Fruit fly (Drosophila melanogaster): ENCODE data around the gene CG6321.
A peak's percentile ranks its signal among the peaks of the same experiment; 100 is the strongest.

Gene CG6321

dm6 chr3L:11033327-11033975 lies 27.6 kb downstream of the CG6321 start:
- peak; percentile 70 for TF ChIP-seq OdsH (GFP tag; optimal IDR thresholded peaks at IDR 0.05)
- TF ChIP-seq psq (GFP tag; optimal IDR thresholded peaks at IDR 0.05) = peak; percentile 61
- peak; percentile 71 for TF ChIP-seq br (GFP tag; optimal IDR thresholded peaks at IDR 0.05)
- TF ChIP-seq brk (GFP tag; optimal IDR thresholded peaks at IDR 0.05) = peak; percentile 72
- no peak for TF ChIP-seq Dif (GFP tag; optimal IDR thresholded peaks at IDR 0.05; ENCODE audit: partially characterized antibody)
- TF ChIP-seq Rel (GFP tag; optimal IDR thresholded peaks at IDR 0.05) = no peak
- peak; percentile 6 for TF ChIP-seq Rel (tag; optimal IDR thresholded peaks at IDR 0.05)
- TF ChIP-seq Hnf4 (GFP tag; optimal IDR thresholded peaks at IDR 0.05) = peak; percentile 62
- peak; percentile 76 for TF ChIP-seq HLH106 (tag; optimal IDR thresholded peaks at IDR 0.05)
- TF ChIP-seq fru (GFP tag; optimal IDR thresholded peaks at IDR 0.05) = peak; percentile 78
- TF ChIP-seq sage (GFP tag; optimal IDR thresholded peaks at IDR 0.05) = peak; percentile 51
- TF ChIP-seq Hr78 (GFP tag; optimal IDR thresholded peaks at IDR 0.05) = no peak
- TF ChIP-seq CG9705 (GFP tag; optimal IDR thresholded peaks at IDR 0.05) = peak; percentile 12
- peak; percentile 18 for TF ChIP-seq Jra (GFP tag; optimal IDR thresholded peaks at IDR 0.05)
- TF ChIP-seq Abd-B (GFP tag; optimal IDR thresholded peaks at IDR 0.05) = no peak
- TF ChIP-seq ey (GFP tag; optimal IDR thresholded peaks at IDR 0.05) = peak; percentile 57
- TF ChIP-seq Hr83 (GFP tag; optimal IDR thresholded peaks at IDR 0.05; ENCODE audit: poor library complexity, severe bottlenecking) = peak; percentile 20
- TF ChIP-seq foxo (GFP tag; optimal IDR thresholded peaks at IDR 0.05) = peak in 1 of 2 experiments; percentile 72
- TF ChIP-seq Vsx2 (GFP tag; optimal IDR thresholded peaks at IDR 0.05; ENCODE audit: partially characterized antibody) = no peak
- peak; percentile 72 for TF ChIP-seq woc (GFP tag; optimal IDR thresholded peaks at IDR 0.05)
- no peak for TF ChIP-seq CrebA (GFP tag; optimal IDR thresholded peaks at IDR 0.05; ENCODE audit: borderline replicate concordance)
- TF ChIP-seq h (GFP tag; optimal IDR thresholded peaks at IDR 0.05) = peak; percentile 83
- peak; percentile 75 for TF ChIP-seq rgr (GFP tag; optimal IDR thresholded peaks at IDR 0.05)
- TF ChIP-seq Sp1 (GFP tag; optimal IDR thresholded peaks at IDR 0.05) = peak; percentile 79
- TF ChIP-seq dmrt93B (GFP tag; optimal IDR thresholded peaks at IDR 0.05) = peak; percentile 32
- no peak for TF ChIP-seq N (GFP tag; optimal IDR thresholded peaks at IDR 0.05)

DNA sequence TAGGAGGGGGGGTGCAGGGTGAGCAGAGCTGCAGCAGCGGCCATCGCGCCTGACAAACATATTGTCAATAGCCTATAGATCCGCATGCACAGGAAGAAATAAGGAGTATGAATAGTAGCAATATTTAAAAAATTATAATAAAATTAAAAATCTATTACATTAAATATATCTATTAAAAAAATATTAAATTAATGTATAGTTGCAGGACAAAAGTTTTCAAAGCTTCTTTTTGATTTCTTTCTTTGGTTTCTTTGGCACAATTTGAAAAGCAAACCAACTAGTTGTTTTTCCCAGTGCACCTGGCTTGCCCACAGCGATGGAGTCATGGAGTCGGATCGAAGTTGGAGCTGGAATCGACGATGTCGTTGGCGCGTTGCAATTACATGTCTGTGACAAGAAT lies 29.2 kb downstream of the CG6321 start:
- TF ChIP-seq N (GFP tag; optimal IDR thresholded peaks at IDR 0.05) (no peak), woc (GFP tag; optimal IDR thresholded peaks at IDR 0.05) (no peak), Vsx2 (GFP tag; optimal IDR thresholded peaks at IDR 0.05; ENCODE audit: partially characterized antibody) (no peak), sv (GFP tag; optimal IDR thresholded peaks at IDR 0.05) (no peak), CrebA (GFP tag; optimal IDR thresholded peaks at IDR 0.05; ENCODE audit: borderline replicate concordance) (no peak), foxo (GFP tag; optimal IDR thresholded peaks at IDR 0.05) (peak in 1 of 2 experiments; percentile 11), CG9705 (GFP tag; optimal IDR thresholded peaks at IDR 0.05) (no peak), GATAd (GFP tag; optimal IDR thresholded peaks at IDR 0.05) (no peak), HLH106 (tag; optimal IDR thresholded peaks at IDR 0.05) (peak; percentile 6)

DNA sequence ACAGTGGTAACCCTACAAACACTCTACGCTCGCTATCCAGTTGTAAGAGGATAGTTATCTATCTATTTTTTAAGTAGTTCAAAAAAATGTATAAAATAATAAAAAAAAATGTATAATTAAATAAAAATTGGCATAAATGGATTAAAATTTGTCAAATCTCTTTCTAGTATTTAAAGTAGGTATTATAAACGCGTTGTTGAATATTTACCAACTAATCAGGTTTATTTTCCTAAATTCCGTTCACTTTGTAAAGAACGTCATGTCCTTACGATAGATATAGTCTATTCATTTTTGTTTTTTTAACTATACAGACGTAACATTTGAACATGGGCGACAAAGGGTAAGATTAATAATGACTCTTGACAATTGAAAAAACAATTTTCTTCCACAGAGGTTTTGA lies 33.7 kb downstream of the CG6321 start, which contains the start of gene CG32081:
TSS of gene CG32081 (plus strand) at position 301 of the 400 bp plus-strand sequence.
- TF ChIP-seq Vsx2 (GFP tag; optimal IDR thresholded peaks at IDR 0.05; ENCODE audit: partially characterized antibody) = no peak
- no peak for TF ChIP-seq h (GFP tag; optimal IDR thresholded peaks at IDR 0.05)
- no peak for TF ChIP-seq pan (optimal IDR thresholded peaks at IDR 0.05)
- TF ChIP-seq Sp1 (GFP tag; optimal IDR thresholded peaks at IDR 0.05) = no peak
- TF ChIP-seq N (GFP tag; optimal IDR thresholded peaks at IDR 0.05) = no peak
- no peak for TF ChIP-seq jim (GFP tag; optimal IDR thresholded peaks at IDR 0.05)
- TF ChIP-seq psq (GFP tag; optimal IDR thresholded peaks at IDR 0.05) = no peak
- no peak for TF ChIP-seq foxo (GFP tag; optimal IDR thresholded peaks at IDR 0.05)
- no peak for TF ChIP-seq brk (GFP tag; optimal IDR thresholded peaks at IDR 0.05)

- TF ChIP-seq usp (GFP tag; optimal IDR thresholded peaks at IDR 0.05) = no peak
- TF ChIP-seq dmrt93B (GFP tag; optimal IDR thresholded peaks at IDR 0.05) = no peak
- no peak for TF ChIP-seq foxo (GFP tag; optimal IDR thresholded peaks at IDR 0.05)
- TF ChIP-seq sage (GFP tag; optimal IDR thresholded peaks at IDR 0.05) = no peak
- TF ChIP-seq sv (GFP tag; optimal IDR thresholded peaks at IDR 0.05) = no peak
- TF ChIP-seq brk (GFP tag; optimal IDR thresholded peaks at IDR 0.05) = no peak
- no peak for TF ChIP-seq Mio (GFP tag; optimal IDR thresholded peaks at IDR 0.05)
- no peak for TF ChIP-seq woc (GFP tag; optimal IDR thresholded peaks at IDR 0.05)
- no peak for TF ChIP-seq Vsx2 (GFP tag; optimal IDR thresholded peaks at IDR 0.05; ENCODE audit: partially characterized antibody)
- TF ChIP-seq HLH106 (tag; optimal IDR thresholded peaks at IDR 0.05) = no peak
- no peak for TF ChIP-seq Dfd (GFP tag; optimal IDR thresholded peaks at IDR 0.05)
- TF ChIP-seq Dif (GFP tag; optimal IDR thresholded peaks at IDR 0.05; ENCODE audit: partially characterized antibody) = no peak
- TF ChIP-seq tai (GFP tag; optimal IDR thresholded peaks at IDR 0.05) = no peak
- no peak for TF ChIP-seq Abd-B (GFP tag; optimal IDR thresholded peaks at IDR 0.05)
- no peak for TF ChIP-seq Jra (GFP tag; optimal IDR thresholded peaks at IDR 0.05)
- TF ChIP-seq psq (GFP tag; optimal IDR thresholded peaks at IDR 0.05) = no peak
- TF ChIP-seq CrebA (GFP tag; optimal IDR thresholded peaks at IDR 0.05; ENCODE audit: borderline replicate concordance) = no peak
Measured at dm6 chr3L:11025261-11025660, 35.8 kb downstream of the CG6321 start, which contains the start of gene CG32079. Gene CG32079, plus strand, starts transcription at chr3L:11025561.
